Worm (Caenorhabditis elegans) whole organism, young adult: Measurements from ENCODE around the gene ins-11.

ENCODE experiments used
- B0336.3 ChIP-seq: fragments of 200-800 bp; sonication (Bioruptor generic); IDR thresholded peaks from 2 replicates; pipeline ENCODE4 v1.3.6; 2022; ENCODE audit warnings: missing genetic modification characterization, missing compliant biosample characterization
- C06A6.2 ChIP-seq: fragments of 200-800 bp; sonication (Bioruptor generic); conservative IDR thresholded peaks from 2 replicates; pipeline ENCODE4 v1.3.6; 2022; ENCODE audit warnings: missing genetic modification characterization, missing compliant biosample characterization
- C17E4.6 ChIP-seq: fragments of 200-800 bp; sonication (Bioruptor generic); IDR thresholded peaks from 2 replicates; pipeline ENCODE4 v1.3.6; 2022; ENCODE audit warnings: missing genetic modification reagents, missing genetic modification characterization, missing compliant biosample characterization
- D2030.7 ChIP-seq: fragments of 200-800 bp; sonication (Bioruptor generic); IDR thresholded peaks from 2 replicates; pipeline ENCODE4 v1.3.6; 2022; ENCODE audit warnings: missing genetic modification reagents, missing genetic modification characterization, missing compliant biosample characterization
- F23B12.7 ChIP-seq: sonication (generic microtip); optimal IDR thresholded peaks from 2 replicates; lab custom pipeline; 2017; ENCODE audit warnings: missing genetic modification characterization, mild to moderate bottlenecking, missing compliant biosample characterization, antibody characterized with exemption, moderate library complexity; ENCODE audit not compliant: insufficient read depth
- F39B2.1 ChIP-seq: fragments of 200-800 bp; sonication (Bioruptor generic); IDR thresholded peaks from 2 replicates; pipeline ENCODE4 v1.3.6; 2022; ENCODE audit warnings: missing genetic modification reagents, missing genetic modification characterization, missing compliant biosample characterization
- Y79H2A.3 ChIP-seq: fragments of 200-800 bp; sonication (Bioruptor generic); conservative IDR thresholded peaks from 2 replicates; pipeline ENCODE4 v1.3.6; 2022; ENCODE audit warnings: missing genetic modification reagents, missing genetic modification characterization, missing compliant biosample characterization
- Y95B8A.8 ChIP-seq: fragments of 200-800 bp; sonication (Bioruptor generic); IDR thresholded peaks from 2 replicates; pipeline ENCODE4 v1.3.6; 2022; ENCODE audit warnings: missing genetic modification reagents, missing genetic modification characterization, missing compliant biosample characterization
- akir-1 ChIP-seq: fragments of 200-800 bp; sonication (Bioruptor generic); optimal IDR thresholded peaks from 2 replicates; lab custom pipeline; 2018; ENCODE audit warnings: mild to moderate bottlenecking, missing genetic modification characterization, moderate library complexity, missing compliant biosample characterization
- ama-1 ChIP-seq, 3 experiments: fragments of 150-350 bp in 1 of 3; sonication (generic microtip) in 2 of 3; optimal IDR thresholded peaks; 2 replicates each; lab custom pipeline; 2014 to 2018; ENCODE audit warnings: missing biosample characterization in 2 of 3, missing genetic modification characterization in 2 of 3, missing genetic modification reagents in 2 of 3
- atf-7 ChIP-seq: sonication (generic microtip); optimal IDR thresholded peaks from 2 replicates; lab custom pipeline; 2017; ENCODE audit warnings: mild to moderate bottlenecking, missing genetic modification characterization, missing compliant biosample characterization
- bed-2 ChIP-seq: fragments of 200-800 bp; sonication (Bioruptor generic); IDR thresholded peaks from 2 replicates; pipeline ENCODE4 v1.3.6; 2022; ENCODE audit warnings: missing genetic modification reagents, missing genetic modification characterization, missing compliant biosample characterization
- ccch-3 ChIP-seq: fragments of 200-800 bp; sonication (Bioruptor generic); optimal IDR thresholded peaks from 2 replicates; lab custom pipeline; 2018; ENCODE audit warnings: mild to moderate bottlenecking, missing genetic modification characterization, missing compliant biosample characterization
- ceh-40 ChIP-seq: fragments of 200-800 bp; sonication (Bioruptor generic); IDR thresholded peaks from 2 replicates; pipeline ENCODE4 v1.3.6; 2022; ENCODE audit warnings: missing genetic modification characterization, missing compliant biosample characterization
- ceh-58 ChIP-seq: fragments of 200-800 bp; sonication (Bioruptor generic); IDR thresholded peaks from 2 replicates; pipeline ENCODE4 v1.3.6; 2022; ENCODE audit warnings: missing genetic modification characterization, missing compliant biosample characterization
- ceh-79 ChIP-seq: sonication (generic microtip); optimal IDR thresholded peaks from 2 replicates; lab custom pipeline; 2017; ENCODE audit warnings: mild to moderate bottlenecking, missing genetic modification characterization, missing compliant biosample characterization
- dpl-1 ChIP-seq: fragments of 150-350 bp; optimal IDR thresholded peaks from 2 replicates; lab custom pipeline; 2014; ENCODE audit warnings: missing biosample characterization, missing genetic modification reagents, missing genetic modification characterization
- egl-44 ChIP-seq: fragments of 200-800 bp; sonication (Bioruptor generic); IDR thresholded peaks from 2 replicates; pipeline ENCODE4 v1.3.6; 2022; ENCODE audit warnings: missing genetic modification reagents, missing genetic modification characterization, missing compliant biosample characterization
- ets-4 ChIP-seq: fragments of 200-800 bp; sonication (Bioruptor generic); optimal IDR thresholded peaks from 2 replicates; lab custom pipeline; 2018; ENCODE audit warnings: mild to moderate bottlenecking, missing genetic modification characterization, missing compliant biosample characterization
- hlh-12 ChIP-seq: sonication (generic microtip); optimal IDR thresholded peaks from 2 replicates; lab custom pipeline; 2016; ENCODE audit warnings: missing genetic modification characterization, missing compliant biosample characterization
- hmg-1.2 ChIP-seq: fragments of 200-800 bp; sonication (Bioruptor generic); IDR thresholded peaks from 2 replicates; pipeline ENCODE4 v1.3.6; 2022; ENCODE audit warnings: missing genetic modification reagents, missing genetic modification characterization, missing compliant biosample characterization
- let-607 ChIP-seq, 2 experiments: fragments of 200-800 bp in 1 of 2; sonication (Bioruptor generic) in 1 of 2; sonication (generic microtip) in 1 of 2; optimal IDR thresholded peaks; 2 replicates each; lab custom pipeline; 2016 to 2018; ENCODE audit warnings: mild to moderate bottlenecking in 2 of 2, missing compliant biosample characterization in 2 of 2, missing genetic modification characterization in 2 of 2, moderate library complexity in 2 of 2, missing genotype in 1 of 2
- madf-10 ChIP-seq: sonication (generic microtip); optimal IDR thresholded peaks from 2 replicates; lab custom pipeline; 2016; ENCODE audit warnings: mild to moderate bottlenecking, missing genetic modification characterization, missing compliant biosample characterization
- madf-6 ChIP-seq: fragments of 200-800 bp; sonication (Bioruptor generic); IDR thresholded peaks from 2 replicates; pipeline ENCODE4 v1.3.6; 2022; ENCODE audit warnings: missing genetic modification reagents, missing genetic modification characterization, missing compliant biosample characterization
- mxl-1 ChIP-seq: sonication (generic microtip); optimal IDR thresholded peaks from 2 replicates; lab custom pipeline; 2016; ENCODE audit warnings: missing genetic modification characterization, missing compliant biosample characterization
- nfya-2 ChIP-seq: fragments of 200-800 bp; sonication (Bioruptor generic); IDR thresholded peaks from 2 replicates; pipeline ENCODE4 v1.3.6; 2022; ENCODE audit warnings: missing genetic modification reagents, missing genetic modification characterization, missing compliant biosample characterization
- nfyb-1 ChIP-seq: fragments of 200-800 bp; sonication (Bioruptor generic); IDR thresholded peaks from 2 replicates; pipeline ENCODE4 v1.3.6; 2022; ENCODE audit warnings: missing genetic modification reagents, missing genetic modification characterization, missing compliant biosample characterization
- nhr-80 ChIP-seq: sonication (generic microtip); optimal IDR thresholded peaks from 2 replicates; lab custom pipeline; 2016; ENCODE audit warnings: missing genetic modification characterization, missing compliant biosample characterization
- rpc-1 ChIP-seq, 2 experiments: fragments of 150-350 bp in 1 of 2; sonication (generic microtip) in 1 of 2; optimal IDR thresholded peaks; 2 replicates each; lab custom pipeline; 2014 to 2018; ENCODE audit warnings: missing biosample characterization in 1 of 2, missing genetic modification characterization in 1 of 2, missing genetic modification reagents in 1 of 2, missing genotype in 1 of 2
- sea-2 ChIP-seq: fragments of 200-800 bp; sonication (Bioruptor generic); IDR thresholded peaks from 2 replicates; pipeline ENCODE4 v1.3.6; 2022; ENCODE audit warnings: missing genetic modification characterization, missing compliant biosample characterization
- snpc-3.4 ChIP-seq: sonication (generic microtip); optimal IDR thresholded peaks from 2 replicates; lab custom pipeline; 2017; ENCODE audit warnings: missing genetic modification characterization, mild to moderate bottlenecking, missing compliant biosample characterization, antibody characterized with exemption, moderate library complexity, missing genotype, missing genetic modification reagents
- tbp1 ChIP-seq: fragments of 200-800 bp; sonication (Bioruptor generic); optimal IDR thresholded peaks from 2 replicates; lab custom pipeline; 2018; ENCODE audit warnings: mild to moderate bottlenecking, missing genetic modification characterization, missing compliant biosample characterization
- unc-62 ChIP-seq: fragments of 150-350 bp; optimal IDR thresholded peaks from 2 replicates; lab custom pipeline; 2014; ENCODE audit warnings: missing biosample characterization, missing genetic modification reagents, missing genetic modification characterization
- zfh-2 ChIP-seq: fragments of 200-800 bp; sonication (Bioruptor generic); conservative IDR thresholded peaks from 2 replicates; pipeline ENCODE4 v1.3.6; 2022; ENCODE audit warnings: missing genetic modification reagents, missing genetic modification characterization, missing compliant biosample characterization
- ztf-18 ChIP-seq: sonication (generic microtip); optimal IDR thresholded peaks from 2 replicates; lab custom pipeline; 2016; ENCODE audit warnings: missing genotype, mild to moderate bottlenecking, missing genetic modification characterization, missing compliant biosample characterization
- ztf-25 ChIP-seq: fragments of 200-800 bp; sonication (Bioruptor generic); IDR thresholded peaks from 2 replicates; pipeline ENCODE4 v1.3.6; 2022; ENCODE audit warnings: missing genetic modification reagents, missing genetic modification characterization, missing compliant biosample characterization
- ztf-6 ChIP-seq: fragments of 200-800 bp; sonication (Bioruptor generic); IDR thresholded peaks from 2 replicates; pipeline ENCODE4 v1.3.6; 2022; ENCODE audit warnings: missing genetic modification reagents, missing genetic modification characterization, missing compliant biosample characterization

ins-11 gene

ce11 chrII:5512473-5513097 lies 43.9 kb upstream of the ins-11 start:
- no peak for TF ChIP-seq ama-1 (optimal IDR thresholded peaks at IDR 0.05; lab: Kevin White, UChicago)
- TF ChIP-seq ama-1 (GFP tag; optimal IDR thresholded peaks at IDR 0.05; lab: Kevin White, UChicago) = no peak
- peak; percentile 88 to 93 for TF ChIP-seq let-607 (tag; optimal IDR thresholded peaks at IDR 0.05; lab: Kevin White, UChicago)
- no peak for TF ChIP-seq madf-6
- peak; percentile 90 for TF ChIP-seq nhr-80 (tag; lab: Kevin White, UChicago)
- peak; percentile 34 for TF ChIP-seq unc-62 (GFP tag; lab: Kevin White, UChicago)
- peak; percentile 78 for TF ChIP-seq atf-7 (tag; lab: Kevin White, UChicago)

DNA sequence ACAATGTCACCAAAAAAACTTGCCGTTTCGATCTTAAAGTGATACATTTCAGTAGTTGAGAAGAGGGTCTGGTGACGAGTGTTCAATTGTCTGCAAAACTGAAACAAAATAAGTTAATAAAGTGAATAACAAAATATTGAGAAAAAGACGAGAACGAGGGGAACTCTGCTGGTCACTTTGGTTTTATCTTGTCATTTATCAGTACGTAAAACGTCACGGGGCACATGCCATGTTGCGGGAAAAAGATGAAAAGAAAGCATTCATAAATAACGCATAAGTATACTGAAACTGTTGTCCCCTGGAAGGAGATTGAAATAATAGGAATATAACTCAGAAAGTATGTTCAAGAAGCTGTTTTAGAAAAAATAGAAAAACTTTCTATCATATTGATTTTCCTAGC lies 41.7 kb upstream of the ins-11 start, which contains the start of gene sahd-1:
sahd-1 (minus strand) TSS at position 100 of the 400 bp plus-strand sequence.
- TF ChIP-seq nhr-80 (tag; lab: Kevin White, UChicago) = peak; percentile 24
- TF ChIP-seq akir-1 (GFP tag; lab: Kevin White, UChicago) = no peak

DNA sequence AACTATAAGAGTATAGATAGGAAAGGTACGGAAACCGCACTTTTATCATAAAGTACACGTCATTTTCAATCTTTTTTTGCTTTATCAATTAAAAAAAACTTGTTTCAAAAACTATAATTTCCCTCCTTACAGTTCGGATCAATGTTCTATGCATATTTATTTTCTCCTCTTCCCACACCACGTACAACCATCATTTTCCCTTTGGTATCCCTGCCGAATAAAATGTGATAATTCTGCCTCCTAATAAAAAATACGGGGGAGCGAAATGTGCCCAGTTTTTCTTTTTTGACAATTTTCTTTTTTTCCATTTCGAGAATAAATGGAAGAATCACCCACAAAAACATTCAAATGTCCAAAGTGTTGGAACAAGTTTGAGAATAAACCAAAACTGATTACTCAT lies 41.0 kb upstream of the ins-11 start, which contains the start of gene ZK177.3:
ZK177.3 (plus strand) TSS at position 301 of the 400 bp plus-strand sequence.
- TF ChIP-seq sea-2 (GFP tag; lab: Robert Waterston, UW) = no peak
- TF ChIP-seq F23B12.7 = no peak
- no peak for TF ChIP-seq Y79H2A.3 (GFP tag; lab: Robert Waterston, UW)
- no peak for TF ChIP-seq egl-44
- no peak for TF ChIP-seq tbp1 (GFP tag; lab: Kevin White, UChicago)
- TF ChIP-seq hlh-12 = no peak
- TF ChIP-seq ceh-79 (tag; lab: Kevin White, UChicago) = no peak
- TF ChIP-seq ztf-6 = no peak
- no peak for TF ChIP-seq C17E4.6 (GFP tag; lab: Robert Waterston, UW)
- no peak for TF ChIP-seq madf-10 (tag; lab: Kevin White, UChicago)
- no peak for TF ChIP-seq bed-2 (GFP tag; lab: Robert Waterston, UW)
- no peak for TF ChIP-seq zfh-2 (GFP tag; lab: Robert Waterston, UW)
- TF ChIP-seq madf-6 = no peak
- no peak for TF ChIP-seq D2030.7
- TF ChIP-seq Y95B8A.8 (GFP tag; lab: Robert Waterston, UW) = no peak
- TF ChIP-seq ccch-3 = no peak
- no peak for TF ChIP-seq mxl-1 (tag; lab: Kevin White, UChicago)
- TF ChIP-seq, all 124 proteins: peak for 0

DNA sequence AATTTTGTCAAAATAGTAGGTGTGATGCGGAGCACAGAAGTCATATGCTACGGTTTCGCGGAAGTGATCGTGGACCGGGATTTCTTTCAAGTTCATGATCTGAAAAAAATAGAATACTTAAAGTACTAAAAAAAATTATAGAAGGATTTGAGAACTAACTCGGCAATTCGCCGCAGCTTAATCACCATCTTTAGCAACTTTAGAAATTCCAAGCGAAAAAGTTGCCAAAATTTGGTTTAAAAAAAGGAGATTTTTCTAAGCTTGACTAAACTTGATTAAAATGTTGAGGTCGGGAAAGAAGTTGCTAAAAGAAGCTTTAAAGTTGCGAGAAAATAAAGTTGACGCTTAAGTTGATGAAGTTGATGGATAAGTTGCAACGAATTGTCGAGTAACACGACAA lies 38.9 kb upstream of the ins-11 start, which contains the start of gene ZK177.9:
ZK177.9 (minus strand) TSS at position 101 of the 400 bp plus-strand sequence.
- TF ChIP-seq nfya-2 (GFP tag; lab: Robert Waterston, UW) (no peak), nfyb-1 (GFP tag; lab: Robert Waterston, UW) (no peak), hmg-1.2 (GFP tag; lab: Robert Waterston, UW) (no peak), dpl-1 (GFP tag; lab: Kevin White, UChicago) (no peak), B0336.3 (no peak), C06A6.2 (no peak), rpc-1 (optimal IDR thresholded peaks at IDR 0.05; lab: Kevin White, UChicago) (no peak), rpc-1 (tag; optimal IDR thresholded peaks at IDR 0.05; lab: Kevin White, UChicago) (no peak), snpc-3.4 (tag; lab: Kevin White, UChicago) (no peak), ztf-25 (no peak), bed-2 (GFP tag; lab: Robert Waterston, UW) (no peak), ccch-3 (no peak), ets-4 (no peak), F39B2.1 (GFP tag; lab: Robert Waterston, UW) (no peak), ceh-58 (GFP tag; lab: Robert Waterston, UW) (no peak), egl-44 (no peak), ceh-40 (GFP tag; lab: Robert Waterston, UW) (no peak), ztf-18 (tag; lab: Kevin White, UChicago) (no peak)
